Worm (Caenorhabditis elegans) whole organism, L3 larva: Measurements from ENCODE around the gene stdh-2.

Experiments used
- R02D3.7 ChIP-seq: fragments of 150-350 bp; optimal IDR thresholded peaks from 2 replicates; lab custom pipeline; 2014; ENCODE audit warnings: missing biosample characterization, missing genetic modification characterization
- ama-1 ChIP-seq: fragments of 150-350 bp; optimal IDR thresholded peaks from 2 replicates; lab custom pipeline; 2018
- ceh-16 ChIP-seq: sonication (generic microtip); optimal IDR thresholded peaks from 2 replicates; lab custom pipeline; 2017; ENCODE audit warnings: missing biosample characterization, missing genetic modification characterization
- ceh-28 ChIP-seq: fragments of 150-350 bp; optimal IDR thresholded peaks from 2 replicates; lab custom pipeline; 2014; ENCODE audit warnings: missing biosample characterization, missing genetic modification reagents, missing genetic modification characterization
- egl-27 ChIP-seq: sonication (generic microtip); optimal IDR thresholded peaks from 4 replicates; lab custom pipeline; 2017; ENCODE audit warnings: missing biosample characterization, missing genetic modification reagents, missing genetic modification characterization
- egl-5 ChIP-seq: fragments of 150-350 bp; optimal IDR thresholded peaks from 2 replicates; lab custom pipeline; 2017; ENCODE audit warnings: missing biosample characterization, missing genetic modification reagents, missing genetic modification characterization, inconsistent platforms
- elt-1 ChIP-seq: fragments of 150-350 bp; optimal IDR thresholded peaks from 2 replicates; lab custom pipeline; 2014; ENCODE audit warnings: missing biosample characterization, missing genetic modification characterization
- elt-3 ChIP-seq, 3 experiments: fragments of 150-350 bp in 1 of 3; sonication (generic microtip) in 2 of 3; optimal IDR thresholded peaks; 2 replicates in 2 of 3; 4 replicates in 1 of 3; lab custom pipeline; 2014 to 2017; ENCODE audit warnings: missing biosample characterization in 3 of 3, missing genetic modification characterization in 3 of 3
- eor-1 ChIP-seq, 2 experiments: fragments of 150-350 bp; optimal IDR thresholded peaks; 2 replicates each; lab custom pipeline; 2014 to 2018; ENCODE audit warnings: missing biosample characterization in 2 of 2, missing genetic modification characterization in 2 of 2
- fkh-2 ChIP-seq: fragments of 150-350 bp; optimal IDR thresholded peaks from 2 replicates; lab custom pipeline; 2014; ENCODE audit warnings: missing biosample characterization, missing genetic modification reagents, missing genetic modification characterization
- lin-15B ChIP-seq: fragments of 150-350 bp; optimal IDR thresholded peaks from 2 replicates; lab custom pipeline; 2014; ENCODE audit warnings: missing biosample characterization, missing genetic modification characterization
- lsy-12 ChIP-seq: sonication (generic microtip); optimal IDR thresholded peaks from 2 replicates; lab custom pipeline; 2016; ENCODE audit warnings: mild to moderate bottlenecking, missing genetic modification characterization, missing compliant biosample characterization
- mdl-1 ChIP-seq: fragments of 150-350 bp; optimal IDR thresholded peaks from 2 replicates; lab custom pipeline; 2014; ENCODE audit warnings: missing biosample characterization, missing genetic modification characterization
- mml-1 ChIP-seq: fragments of 150-350 bp; sonication (generic microtip); optimal IDR thresholded peaks from 3 replicates; lab custom pipeline; 2014; ENCODE audit warnings: missing biosample characterization, missing genetic modification characterization
- nfya-1 ChIP-seq: sonication (generic microtip); optimal IDR thresholded peaks from 2 replicates; lab custom pipeline; 2017; ENCODE audit warnings: missing genetic modification characterization, mild to moderate bottlenecking, missing compliant biosample characterization, antibody characterized with exemption, moderate library complexity; ENCODE audit not compliant: insufficient read depth
- nhr-237 ChIP-seq: fragments of 150-350 bp; optimal IDR thresholded peaks from 2 replicates; lab custom pipeline; 2014; ENCODE audit warnings: missing biosample characterization, missing genetic modification characterization
- nhr-25 ChIP-seq: sonication (generic microtip); optimal IDR thresholded peaks from 2 replicates; lab custom pipeline; 2017; ENCODE audit warnings: missing biosample characterization, missing genetic modification characterization
- nhr-28 ChIP-seq: fragments of 150-350 bp; optimal IDR thresholded peaks from 2 replicates; lab custom pipeline; 2014; ENCODE audit warnings: missing biosample characterization, missing genetic modification characterization
- nhr-43 ChIP-seq: sonication (generic microtip); optimal IDR thresholded peaks from 2 replicates; lab custom pipeline; 2016; ENCODE audit warnings: mild to moderate bottlenecking, missing genetic modification characterization, missing compliant biosample characterization; ENCODE audit not compliant: poor library complexity, severe bottlenecking
- nhr-76 ChIP-seq: fragments of 150-350 bp; sonication (generic microtip); optimal IDR thresholded peaks from 5 replicates; lab custom pipeline; 2014; ENCODE audit warnings: missing biosample characterization, missing genetic modification characterization
- nhr-77 ChIP-seq: fragments of 150-350 bp; optimal IDR thresholded peaks from 2 replicates; lab custom pipeline; 2014; ENCODE audit warnings: missing biosample characterization, missing genetic modification characterization
- pha-4 ChIP-seq: fragments of 150-350 bp; optimal IDR thresholded peaks from 2 replicates; lab custom pipeline; 2014; ENCODE audit warnings: missing biosample characterization, missing genetic modification reagents, missing genetic modification characterization
- sea-2 ChIP-seq: fragments of 150-350 bp; sonication (generic microtip); optimal IDR thresholded peaks from 4 replicates; lab custom pipeline; 2014; ENCODE audit warnings: missing biosample characterization, missing genetic modification reagents, missing genetic modification characterization
- skn-1 ChIP-seq: fragments of 150-350 bp; optimal IDR thresholded peaks from 2 replicates; lab custom pipeline; 2014; ENCODE audit warnings: missing biosample characterization, missing genetic modification characterization
- snpc-4 ChIP-seq: fragments of 150-350 bp; optimal IDR thresholded peaks from 2 replicates; lab custom pipeline; 2014; ENCODE audit warnings: missing biosample characterization, missing genetic modification characterization
- tbx-2 ChIP-seq: sonication (generic microtip); optimal IDR thresholded peaks from 2 replicates; lab custom pipeline; 2016; ENCODE audit warnings: mild to moderate bottlenecking, missing genetic modification characterization, missing compliant biosample characterization
- unc-62 ChIP-seq: fragments of 150-350 bp; sonication (generic microtip); optimal IDR thresholded peaks from 4 replicates; lab custom pipeline; 2014; ENCODE audit warnings: missing biosample characterization, missing genetic modification reagents, missing genetic modification characterization
- zag-1 ChIP-seq: fragments of 150-350 bp; optimal IDR thresholded peaks from 2 replicates; lab custom pipeline; 2014; ENCODE audit warnings: missing biosample characterization, missing genetic modification characterization
- ztf-4 ChIP-seq: fragments of 150-350 bp; optimal IDR thresholded peaks from 2 replicates; lab custom pipeline; 2014; ENCODE audit warnings: missing biosample characterization, missing genetic modification characterization

stdh-2 gene

ce11 chrV:16253687-16254086 lies 29.6 kb downstream of the stdh-2 start, which contains the start of gene gcy-20:
TSS of gene gcy-20 (minus strand) at chrV:16253787.
- TF ChIP-seq skn-1 (tag; lab: Kevin White, UChicago), result no peak
- TF ChIP-seq elt-1 (tag; lab: Kevin White, UChicago), result no peak
- TF ChIP-seq sea-2 (GFP tag; lab: Kevin White, UChicago), result no peak

DNA sequence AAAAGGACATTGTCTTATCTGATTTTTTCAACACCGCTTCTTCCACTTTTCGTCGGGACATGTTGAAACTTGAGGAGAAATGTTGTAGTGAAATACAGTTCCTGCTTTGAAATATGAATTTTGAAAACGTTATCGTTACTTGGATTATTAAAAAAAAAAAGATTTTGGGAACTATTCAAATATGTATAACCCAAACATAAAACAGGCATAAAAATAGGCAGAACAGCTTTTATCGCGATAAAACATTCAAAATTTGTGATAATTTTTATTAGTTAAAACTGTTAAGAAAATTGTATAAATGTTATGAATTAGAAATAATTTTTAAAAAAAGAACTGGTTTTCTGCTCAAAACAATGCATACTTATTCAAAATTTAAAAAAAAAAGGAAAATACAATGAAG lies 32.3 kb downstream of the stdh-2 start, which contains the start of gene bgnt-1.3:
Gene bgnt-1.3 (minus strand): TSS at position 101 of the 400 bp plus-strand sequence.
- TF ChIP-seq nhr-237 (tag; lab: Kevin White, UChicago) (no peak), ztf-4 (tag; lab: Kevin White, UChicago) (no peak), nhr-77 (tag; lab: Kevin White, UChicago) (no peak), elt-3 (tag; optimal IDR thresholded peaks at IDR 0.05; lab: Kevin White, UChicago) (no peak), ceh-16 (tag; lab: Kevin White, UChicago) (no peak), snpc-4 (tag; lab: Kevin White, UChicago) (no peak), ceh-28 (no peak), zag-1 (no peak), mml-1 (tag; lab: Kevin White, UChicago) (no peak), R02D3.7 (no peak), fkh-2 (no peak)

ce11 chrV:16258142-16258541 lies 34.0 kb downstream of the stdh-2 start, which contains the start of gene nhr-218:
TSS of gene nhr-218 (plus strand) at chrV:16258442.
- TF ChIP-seq ama-1 (lab: Kevin White, UChicago), result no peak
- TF ChIP-seq fkh-2, result no peak
- no peak for TF ChIP-seq nhr-28 (tag; lab: Kevin White, UChicago)
- TF ChIP-seq lsy-12 (tag; lab: Kevin White, UChicago), result no peak
- TF ChIP-seq R02D3.7, result no peak
- TF ChIP-seq ceh-16 (tag; lab: Kevin White, UChicago), result no peak
- no peak for TF ChIP-seq elt-1 (tag; lab: Kevin White, UChicago)
- no peak for TF ChIP-seq ceh-28
- no peak for TF ChIP-seq egl-27 (tag; lab: Kevin White, UChicago)

ce11 chrV:16259684-16260083 lies 35.6 kb downstream of the stdh-2 start, which contains the start of gene nhr-127:
TSS of gene nhr-127 (plus strand) at chrV:16259984.
- no peak for TF ChIP-seq R02D3.7
- no peak for TF ChIP-seq egl-27 (tag; lab: Kevin White, UChicago)
- no peak for TF ChIP-seq egl-5 (tag; lab: Kevin White, UChicago)
- no peak for TF ChIP-seq sea-2 (GFP tag; lab: Kevin White, UChicago)
- TF ChIP-seq elt-1 (tag; lab: Kevin White, UChicago), result no peak
- no peak for TF ChIP-seq mml-1 (tag; lab: Kevin White, UChicago)
- no peak for TF ChIP-seq unc-62 (GFP tag; lab: Kevin White, UChicago)
- TF ChIP-seq nhr-43 (tag; lab: Kevin White, UChicago), result no peak
- TF ChIP-seq nfya-1 (tag; lab: Kevin White, UChicago), result no peak
- TF ChIP-seq mdl-1, result no peak
- TF ChIP-seq fkh-2, result no peak
- TF ChIP-seq skn-1 (tag; lab: Kevin White, UChicago), result no peak
- TF ChIP-seq tbx-2 (tag; lab: Kevin White, UChicago), result no peak

DNA sequence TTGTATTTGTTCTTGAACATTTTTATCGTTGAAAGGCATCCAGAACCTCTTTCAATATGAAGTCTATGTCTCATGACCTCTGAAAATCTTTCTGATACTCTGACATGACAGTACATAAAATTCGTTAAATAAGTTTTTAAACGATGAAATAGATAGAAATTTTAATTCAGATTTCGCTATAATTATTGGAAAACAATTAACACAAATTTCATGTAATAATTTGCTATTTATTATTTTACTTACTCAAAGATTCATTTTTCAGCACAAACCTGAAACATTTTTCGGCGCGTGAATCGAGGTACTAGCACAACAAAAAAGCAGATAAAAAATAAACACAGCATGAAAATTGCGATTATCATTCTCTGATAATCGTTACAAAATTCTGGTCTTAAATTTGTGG lies 42.4 kb downstream of the stdh-2 start, which contains the start of gene T13F3.4:
Gene T13F3.4 (minus strand): TSS at position 101 of the 400 bp plus-strand sequence.
- TF ChIP-seq ceh-28 (no peak), nhr-25 (tag; lab: Kevin White, UChicago) (no peak), R02D3.7 (no peak)

DNA sequence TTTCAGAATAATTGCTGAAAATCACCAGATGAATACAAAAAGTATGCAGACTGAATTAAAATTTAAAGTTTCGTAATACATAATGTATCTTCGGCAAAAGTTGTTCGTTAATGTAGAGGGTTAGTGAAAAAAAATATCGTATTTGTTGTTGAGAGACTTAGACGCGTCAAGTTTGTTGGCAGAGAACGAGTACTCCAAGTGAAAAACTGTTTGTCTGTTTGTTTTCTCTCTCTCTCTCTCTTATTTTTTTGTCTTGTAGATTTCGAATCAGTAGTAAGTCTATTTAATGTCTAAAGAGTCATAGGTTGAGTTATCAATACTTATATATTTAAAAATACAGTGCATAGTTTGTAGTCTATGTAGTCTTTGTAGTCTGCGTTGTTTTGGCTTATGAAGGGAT lies 45.4 kb downstream of the stdh-2 start, which contains the start of the genes fbxa-2 and T13F3.8:
Gene fbxa-2 (minus strand): TSS at position 101 of the 400 bp plus-strand sequence.
Gene T13F3.8 (plus strand): TSS at position 245 of the 400 bp plus-strand sequence.
- TF ChIP-seq mml-1 (tag; lab: Kevin White, UChicago) (no peak), pha-4 (tag; lab: Kevin White, UChicago) (peak; percentile 38)

DNA sequence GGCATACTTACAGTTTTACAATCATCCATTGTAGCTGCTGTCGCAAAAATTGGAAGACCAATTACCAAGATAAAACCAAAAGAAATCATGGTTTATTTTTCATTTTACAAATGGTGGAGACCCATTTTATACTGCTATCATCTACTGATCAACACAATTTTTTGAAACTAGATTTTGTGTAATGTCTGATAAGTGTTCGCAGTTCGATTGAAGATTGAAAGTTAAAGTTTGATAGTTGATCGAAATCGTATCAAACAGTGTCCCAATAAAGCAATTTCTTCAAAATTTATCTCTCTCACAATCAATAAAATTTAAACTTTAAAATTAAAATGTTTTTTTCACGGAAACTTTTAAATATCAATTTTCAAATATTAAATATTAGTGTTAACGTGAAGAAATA lies 47.0 kb downstream of the stdh-2 start, which contains the start of gene T13F3.6:
Gene T13F3.6 (minus strand): TSS at position 101 of the 400 bp plus-strand sequence.
- TF ChIP-seq eor-1 (tag; optimal IDR thresholded peaks at IDR 0.05; lab: Kevin White, UChicago) (no peak), lsy-12 (tag; lab: Kevin White, UChicago) (no peak), lin-15B (tag; lab: Kevin White, UChicago) (no peak), nhr-43 (tag; lab: Kevin White, UChicago) (no peak), nfya-1 (tag; lab: Kevin White, UChicago) (no peak), sea-2 (GFP tag; lab: Kevin White, UChicago) (no peak), nhr-28 (tag; lab: Kevin White, UChicago) (no peak), ceh-28 (no peak), nhr-76 (tag; lab: Kevin White, UChicago) (no peak), nhr-25 (tag; lab: Kevin White, UChicago) (no peak)
